Worm (Caenorhabditis elegans) whole organism, mixed stage, embryonic: ENCODE measurements around the gene pdcd-2.

Experiments used
- blmp-1 ChIP-seq: fragments of 150-350 bp; optimal IDR thresholded peaks from 2 replicates; lab custom pipeline; 2014; ENCODE audit warnings: missing biosample characterization, missing genetic modification characterization
- drap-1 ChIP-seq: fragments of 200-800 bp; sonication (Bioruptor generic); optimal IDR thresholded peaks from 3 replicates; lab custom pipeline; 2018; ENCODE audit warnings: mild to moderate bottlenecking, missing genetic modification characterization, missing compliant biosample characterization
- ham-2 ChIP-seq: fragments of 200-800 bp; sonication (Bioruptor generic); optimal IDR thresholded peaks from 2 replicates; lab custom pipeline; 2018; ENCODE audit warnings: mild to moderate bottlenecking, missing genetic modification characterization, missing compliant biosample characterization
- hlh-1 ChIP-seq: fragments of 150-350 bp; optimal IDR thresholded peaks from 2 replicates; lab custom pipeline; 2014; ENCODE audit warnings: missing biosample characterization, missing genetic modification reagents, missing genetic modification characterization
- lsy-2 ChIP-seq: fragments of 150-350 bp; optimal IDR thresholded peaks from 2 replicates; lab custom pipeline; 2014; ENCODE audit warnings: missing biosample characterization, missing genetic modification characterization
- mab-5 ChIP-seq: fragments of 150-350 bp; optimal IDR thresholded peaks from 2 replicates; lab custom pipeline; 2014; ENCODE audit warnings: missing biosample characterization, missing genetic modification characterization
- mls-2 ChIP-seq: sonication (generic microtip); optimal IDR thresholded peaks from 2 replicates; lab custom pipeline; 2016; ENCODE audit warnings: mild to moderate bottlenecking, missing genetic modification characterization, moderate library complexity, missing compliant biosample characterization
- nhr-12 ChIP-seq: fragments of 150-350 bp; optimal IDR thresholded peaks from 2 replicates; lab custom pipeline; 2014; ENCODE audit warnings: missing biosample characterization, missing genetic modification characterization
- nhr-28 ChIP-seq: fragments of 150-350 bp; optimal IDR thresholded peaks from 2 replicates; lab custom pipeline; 2014; ENCODE audit warnings: missing biosample characterization, missing genetic modification characterization
- pha-4 ChIP-seq: fragments of 150-350 bp; optimal IDR thresholded peaks from 2 replicates; lab custom pipeline; 2018; ENCODE audit warnings: missing biosample characterization, missing genetic modification reagents, missing genetic modification characterization
- unc-39 ChIP-seq: fragments of 150-350 bp; optimal IDR thresholded peaks from 2 replicates; lab custom pipeline; 2014; ENCODE audit warnings: missing biosample characterization, missing genetic modification characterization
- unc-62 ChIP-seq: fragments of 150-350 bp; optimal IDR thresholded peaks from 2 replicates; lab custom pipeline; 2014; ENCODE audit warnings: missing biosample characterization, missing genetic modification reagents, missing genetic modification characterization
- zip-8 ChIP-seq: fragments of 150-350 bp; optimal IDR thresholded peaks from 2 replicates; lab custom pipeline; 2014; ENCODE audit warnings: missing biosample characterization, missing genetic modification characterization
- ztf-11 ChIP-seq: fragments of 150-350 bp; optimal IDR thresholded peaks from 2 replicates; lab custom pipeline; 2014; ENCODE audit warnings: missing biosample characterization, missing genetic modification characterization

DNA sequence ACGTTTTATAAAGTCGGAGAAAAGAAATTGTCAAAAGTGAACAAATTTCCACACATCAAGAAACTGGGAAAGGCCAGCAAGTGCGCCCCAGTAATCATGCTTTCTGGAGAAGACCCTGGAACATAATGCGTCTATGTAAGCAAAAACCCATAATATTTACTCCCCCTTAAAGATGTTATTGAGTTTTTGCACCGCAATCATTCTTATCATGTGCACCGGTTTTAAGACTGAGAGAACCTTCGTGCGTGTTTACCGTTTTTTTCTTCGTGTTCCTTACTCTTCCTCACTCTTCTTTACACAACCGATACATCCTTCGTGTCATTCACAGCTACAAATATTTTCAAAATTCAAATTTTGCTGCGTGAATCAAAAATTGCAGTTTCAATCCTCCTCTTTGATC is 45.0 kb downstream of the pdcd-2 start:
- no peak for TF ChIP-seq nhr-28
- TF ChIP-seq unc-62 (GFP tag; lab: Kevin White, UChicago) = no peak
- TF ChIP-seq mls-2 (tag; lab: Kevin White, UChicago) = no peak
- no peak for TF ChIP-seq nhr-12 (tag; lab: Kevin White, UChicago)
- TF ChIP-seq blmp-1 (tag; lab: Kevin White, UChicago) = no peak
- no peak for TF ChIP-seq unc-39
- TF ChIP-seq lsy-2 (tag; lab: Kevin White, UChicago) = no peak
- no peak for TF ChIP-seq ham-2 (GFP tag; lab: Kevin White, UChicago)
- TF ChIP-seq zip-8 (tag; lab: Kevin White, UChicago) = no peak
- no peak for TF ChIP-seq ztf-11 (tag; lab: Kevin White, UChicago)
- no peak for TF ChIP-seq mab-5
- TF ChIP-seq hlh-1 (tag; lab: Kevin White, UChicago) = no peak
- no peak for TF ChIP-seq drap-1
- no peak for TF ChIP-seq pha-4 (tag; lab: Kevin White, UChicago)
